Worm (Caenorhabditis elegans): ENCODE results near the gene Y26G10.6.
A peak's percentile ranks its signal among the peaks of the same experiment; 100 is the strongest.

The Y26G10.6 gene

ce11 chrV:17746959-17747358, 47.2 kb downstream of the Y26G10.6 start, which contains the start of gene twk-36:
twk-36 (minus strand) TSS chrV:17747059.
- no peak for TF ChIP-seq egrh-3 (GFP tag; IDR thresholded peaks at IDR 0.05)

DNA sequence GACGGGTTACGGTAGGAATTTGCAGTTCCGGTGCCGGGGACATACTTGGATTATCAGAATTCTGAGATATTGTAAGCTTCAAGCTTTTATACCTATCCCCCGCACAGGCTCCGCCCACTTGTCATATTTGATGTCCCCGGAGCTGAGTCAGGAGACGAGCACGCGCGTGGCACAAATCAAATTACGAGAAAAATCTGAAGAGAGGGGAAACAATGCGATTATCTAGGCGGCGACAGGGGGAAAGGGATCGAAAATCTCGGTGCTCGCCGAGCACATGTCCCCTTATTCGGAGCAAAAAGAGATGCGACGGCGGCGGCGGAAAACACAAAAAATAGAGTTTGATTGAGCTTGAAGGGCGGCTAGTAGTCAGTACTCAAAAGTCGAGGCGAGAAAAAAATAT, 49.4 kb downstream of the Y26G10.6 start, which contains the start of gene R12G8.1:
Gene R12G8.1, minus strand, starts transcription at position 63 of the 400 bp plus-strand sequence.
- TF ChIP-seq K11D2.4 (GFP tag; IDR thresholded peaks at IDR 0.05) (0 out of 2 replicates have a peak, but pooled peaks have one; percentile 19), zfh-2 (GFP tag; conservative IDR thresholded peaks at IDR 0.05) (peak; percentile 76), B0261.1 (tag; optimal IDR thresholded peaks at IDR 0.05) (no peak)
